Worm (Caenorhabditis elegans): ENCODE results near the gene F38A5.22.

Gene F38A5.22

ce11 chrIV:6613296-6613695 is 17.6 kb upstream of the F38A5.22 start, which contains the start of gene drh-1:
drh-1 (minus strand) TSS chrIV:6613353.
- TF ChIP-seq egl-27 (tag; optimal IDR thresholded peaks at IDR 0.05) (no peak), nhr-25 (tag; optimal IDR thresholded peaks at IDR 0.05) (no peak), unc-39 (tag; optimal IDR thresholded peaks at IDR 0.05) (no peak), C34F6.9 (tag; optimal IDR thresholded peaks at IDR 0.05) (peak; percentile 51), ztf-4 (tag; optimal IDR thresholded peaks at IDR 0.05) (no peak), ceh-16 (tag; optimal IDR thresholded peaks at IDR 0.05) (no peak), ama-1 (optimal IDR thresholded peaks at IDR 0.05) (no peak), nhr-129 (tag; optimal IDR thresholded peaks at IDR 0.05) (no peak), ztf-11 (tag; optimal IDR thresholded peaks at IDR 0.05) (no peak), mab-5 (tag; optimal IDR thresholded peaks at IDR 0.05) (no peak), lsy-2 (tag; optimal IDR thresholded peaks at IDR 0.05) (peak in 1 of 2 experiments; percentile 64), nhr-10 (tag; optimal IDR thresholded peaks at IDR 0.05) (no peak)

DNA sequence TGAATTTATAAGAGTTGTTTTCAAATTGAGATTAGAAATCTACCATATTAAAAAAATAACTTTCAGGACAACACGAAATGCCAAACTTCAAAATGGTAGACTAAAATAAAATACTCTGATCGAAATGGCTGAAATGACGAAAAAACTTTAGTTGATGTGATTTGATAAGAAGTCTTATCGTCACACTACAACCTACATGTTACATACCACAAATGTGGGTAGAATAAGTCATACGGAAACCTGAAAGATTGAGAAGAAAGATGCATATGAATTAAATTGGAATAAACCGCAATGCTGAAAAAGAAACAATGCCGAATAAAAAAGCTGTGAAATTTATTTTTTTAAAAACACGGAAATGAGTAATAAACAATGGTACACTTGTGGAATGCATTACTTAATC is 11.3 kb upstream of the F38A5.22 start:
- TF ChIP-seq dmd-4 (tag; optimal IDR thresholded peaks at IDR 0.05) (no peak), fos-1 (tag; optimal IDR thresholded peaks at IDR 0.05) (peak; percentile 18)

DNA sequence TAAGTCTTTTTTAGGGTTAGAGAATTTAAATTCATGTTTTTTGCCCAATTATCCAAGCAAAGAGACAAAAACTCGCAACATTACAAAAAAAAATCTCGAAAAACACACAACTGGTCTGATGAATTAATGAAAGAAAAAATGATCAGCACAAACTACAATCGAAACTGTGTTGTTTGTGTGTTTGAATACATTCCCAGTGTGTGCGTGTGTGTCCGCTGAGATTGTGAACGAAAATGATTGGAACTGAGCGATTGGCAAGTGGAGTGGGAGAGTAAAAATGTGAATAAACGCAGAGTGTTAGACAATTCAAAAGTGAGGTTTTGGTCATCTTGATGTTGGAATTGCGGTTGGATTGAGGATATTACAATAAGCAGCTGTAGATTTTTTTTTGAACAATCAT is 10.8 kb upstream of the F38A5.22 start:
- TF ChIP-seq C34F6.9 (tag; optimal IDR thresholded peaks at IDR 0.05) = peak; percentile 10
- TF ChIP-seq nhr-25 (tag; optimal IDR thresholded peaks at IDR 0.05) = peak; percentile 17
- no peak for TF ChIP-seq unc-55 (GFP tag; optimal IDR thresholded peaks at IDR 0.05)
- TF ChIP-seq skn-1 (tag; optimal IDR thresholded peaks at IDR 0.05) = no peak
- TF ChIP-seq nhr-237 (tag; optimal IDR thresholded peaks at IDR 0.05) = no peak
- no peak for TF ChIP-seq nhr-6 (tag; optimal IDR thresholded peaks at IDR 0.05)
- TF ChIP-seq unc-62 (GFP tag; optimal IDR thresholded peaks at IDR 0.05) = no peak

DNA sequence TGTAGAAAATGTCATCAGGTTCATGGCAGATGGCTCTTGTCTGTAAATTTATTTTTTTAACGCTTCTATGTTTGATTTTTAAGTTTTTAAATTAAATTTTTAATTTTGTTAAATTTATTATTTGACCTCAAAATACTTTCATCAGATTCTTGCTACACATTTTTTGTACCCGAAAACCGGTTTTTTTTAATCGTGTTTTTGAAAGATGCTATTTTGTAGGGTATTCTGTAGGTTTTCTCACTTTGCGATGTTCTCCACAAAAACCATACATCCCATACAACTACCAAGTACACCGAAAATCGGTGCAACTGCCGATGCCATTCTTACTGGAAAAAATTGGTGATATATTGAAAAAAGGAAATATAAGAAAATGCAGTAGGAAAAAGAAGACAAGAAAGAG is 10.1 kb upstream of the F38A5.22 start, which contains the start of gene nstp-2:
nstp-2 (minus strand) TSS at position 326 of the 400 bp plus-strand sequence.
- TF ChIP-seq nhr-21 (tag; optimal IDR thresholded peaks at IDR 0.05) = no peak
- no peak for TF ChIP-seq ztf-11 (tag; optimal IDR thresholded peaks at IDR 0.05)
- no peak for TF ChIP-seq ceh-16 (tag; optimal IDR thresholded peaks at IDR 0.05)
- TF ChIP-seq ztf-4 (tag; optimal IDR thresholded peaks at IDR 0.05) = no peak
- no peak for TF ChIP-seq crh-2 (tag; optimal IDR thresholded peaks at IDR 0.05)
- TF ChIP-seq dmd-4 (tag; optimal IDR thresholded peaks at IDR 0.05) = no peak
- TF ChIP-seq nhr-12 (tag; optimal IDR thresholded peaks at IDR 0.05) = no peak
- TF ChIP-seq mdl-1 (tag; optimal IDR thresholded peaks at IDR 0.05) = no peak
- TF ChIP-seq lin-11 (tag; optimal IDR thresholded peaks at IDR 0.05) = no peak
- TF ChIP-seq nhr-237 (tag; optimal IDR thresholded peaks at IDR 0.05) = no peak
- TF ChIP-seq ama-1 (optimal IDR thresholded peaks at IDR 0.05) = no peak
- TF ChIP-seq nhr-11 (tag; optimal IDR thresholded peaks at IDR 0.05) = no peak
- TF ChIP-seq nhr-25 (tag; optimal IDR thresholded peaks at IDR 0.05) = no peak
- no peak for TF ChIP-seq unc-55 (GFP tag; optimal IDR thresholded peaks at IDR 0.05)
- TF ChIP-seq alr-1 (tag; optimal IDR thresholded peaks at IDR 0.05) = no peak
- no peak for TF ChIP-seq R02D3.7 (tag; optimal IDR thresholded peaks at IDR 0.05)

ce11 chrIV:6603549-6603948 is 7.8 kb upstream of the F38A5.22 start:
- TF ChIP-seq sma-9 (GFP tag; optimal IDR thresholded peaks at IDR 0.05) (peak; percentile 15), sma-9 (tag; optimal IDR thresholded peaks at IDR 0.05) (no peak), ztf-11 (tag; optimal IDR thresholded peaks at IDR 0.05) (no peak)

ce11 chrIV:6602376-6602775 is 6.6 kb upstream of the F38A5.22 start, which contains the start of gene F15B10.3:
F15B10.3 (plus strand) TSS chrIV:6602676.
- TF ChIP-seq zag-1 (tag; optimal IDR thresholded peaks at IDR 0.05) = no peak
- no peak for TF ChIP-seq sem-4 (tag; optimal IDR thresholded peaks at IDR 0.05)
- TF ChIP-seq skn-1 (tag; optimal IDR thresholded peaks at IDR 0.05) = no peak
- no peak for TF ChIP-seq fos-1 (tag; optimal IDR thresholded peaks at IDR 0.05)
- no peak for TF ChIP-seq Y55F3AM.14 (GFP tag; optimal IDR thresholded peaks at IDR 0.05)
- no peak for TF ChIP-seq nhr-77 (tag; optimal IDR thresholded peaks at IDR 0.05)
- no peak for TF ChIP-seq unc-55 (GFP tag; optimal IDR thresholded peaks at IDR 0.05)
- TF ChIP-seq lsy-2 (tag; optimal IDR thresholded peaks at IDR 0.05) = no peak
- no peak for TF ChIP-seq ztf-4 (tag; optimal IDR thresholded peaks at IDR 0.05)
- TF ChIP-seq R02D3.7 (tag; optimal IDR thresholded peaks at IDR 0.05) = no peak
- TF ChIP-seq nhr-129 (tag; optimal IDR thresholded peaks at IDR 0.05) = no peak
- no peak for TF ChIP-seq snpc-4 (tag; optimal IDR thresholded peaks at IDR 0.05)

All from whole organism, L2 larva.